Worm (Caenorhabditis elegans): Measurements from ENCODE around the gene C24D10.2.
"Not testable (repeated sequence)": the region's sequence is repeated elsewhere in the genome, so short reads cannot be mapped to it uniquely, and the experiment has no call there.

DNA sequence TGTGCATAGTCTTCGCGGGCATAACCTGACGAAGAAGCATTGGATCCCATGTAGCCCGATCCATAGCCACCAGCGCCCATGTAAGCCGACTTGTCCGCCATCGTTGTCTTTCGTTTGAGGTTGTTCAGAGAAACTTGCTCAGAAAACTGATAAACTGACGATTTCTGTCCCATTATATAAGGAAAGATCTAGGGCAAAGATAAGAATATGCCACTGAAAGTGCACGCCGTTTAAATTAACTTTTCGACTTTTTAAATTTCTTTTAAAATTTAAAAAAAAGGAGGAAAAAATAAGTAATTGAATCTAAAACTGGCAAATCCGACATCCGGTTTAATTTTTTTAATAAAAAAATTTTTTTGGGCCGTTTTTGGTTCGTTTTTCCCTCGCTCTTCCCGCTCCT, 2.5 kb downstream of the C24D10.2 start, which contains the start of gene nspd-6:
- TF ChIP-seq lin-13 (tag; optimal IDR thresholded peaks at IDR 0.05); unc-62 (GFP tag; optimal IDR thresholded peaks at IDR 0.05); elt-3 (tag; optimal IDR thresholded peaks at IDR 0.05); snpc-4 (tag; optimal IDR thresholded peaks at IDR 0.05): not testable (repeated sequence)
